Worm (Caenorhabditis elegans): ENCODE results near the gene clec-234.

DNA sequence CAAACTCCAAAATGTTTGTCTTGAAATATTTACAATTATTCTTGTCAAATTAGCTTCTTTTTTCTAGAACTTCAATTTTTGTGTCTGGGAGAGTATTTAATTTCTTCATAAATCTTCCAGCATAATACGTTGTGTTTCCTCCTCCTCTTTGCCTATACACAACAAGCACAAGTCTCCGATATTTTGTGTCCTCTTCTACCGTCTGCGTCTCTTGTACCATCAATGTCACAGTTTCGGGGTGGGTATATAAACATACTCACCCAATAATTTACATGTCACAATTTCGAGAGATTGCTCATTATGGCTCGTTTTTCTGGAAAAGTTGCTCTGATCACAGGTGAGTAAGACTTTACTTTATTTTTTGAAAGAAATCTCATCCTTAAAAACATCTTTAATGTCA, 4.2 kb upstream of the clec-234 start, which contains the start of gene F26D2.15:
- TF ChIP-seq xbp-1 (tag; optimal IDR thresholded peaks at IDR 0.05) (no peak), ztf-4 (tag; optimal IDR thresholded peaks at IDR 0.05) (no peak), elt-3 (tag; optimal IDR thresholded peaks at IDR 0.05) (no peak), fos-1 (tag; optimal IDR thresholded peaks at IDR 0.05) (no peak), lir-3 (tag; optimal IDR thresholded peaks at IDR 0.05; ENCODE audit: poor library complexity) (no peak)

Data from whole organism, L1 larva.